Worm (Caenorhabditis elegans): ENCODE measurements around the gene srh-187.

Gene srh-187

DNA sequence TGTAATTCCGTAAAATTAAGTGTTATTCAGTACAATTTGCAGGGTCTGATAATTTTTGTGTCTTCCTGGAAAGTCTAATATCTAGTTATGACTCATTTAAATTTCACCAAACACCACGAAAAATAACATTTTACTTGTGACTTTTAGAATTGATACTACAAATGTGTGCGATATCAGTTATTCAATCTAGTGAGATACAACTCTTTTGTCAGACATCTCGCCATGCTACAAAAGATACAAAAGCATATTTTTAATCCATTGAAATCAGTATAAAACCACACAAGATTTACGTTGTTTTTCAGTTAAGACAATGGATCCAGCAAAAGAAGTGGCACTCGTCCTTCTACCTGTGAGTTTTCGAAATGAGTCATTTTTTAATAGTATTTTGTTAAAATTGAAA lies 34.4 kb upstream of the srh-187 start, which contains the start of gene srx-56:
Gene srx-56, plus strand, starts transcription at position 301 of the 400 bp plus-strand sequence.
- TF ChIP-seq crh-2 (tag; optimal IDR thresholded peaks at IDR 0.05) = no peak
- TF ChIP-seq alr-1 (tag; optimal IDR thresholded peaks at IDR 0.05) = no peak
- no peak for TF ChIP-seq aly-2 (tag; optimal IDR thresholded peaks at IDR 0.05)
- TF ChIP-seq gmeb-1 (tag; optimal IDR thresholded peaks at IDR 0.05) = no peak
- TF ChIP-seq nhr-21 (tag; optimal IDR thresholded peaks at IDR 0.05) = no peak

DNA sequence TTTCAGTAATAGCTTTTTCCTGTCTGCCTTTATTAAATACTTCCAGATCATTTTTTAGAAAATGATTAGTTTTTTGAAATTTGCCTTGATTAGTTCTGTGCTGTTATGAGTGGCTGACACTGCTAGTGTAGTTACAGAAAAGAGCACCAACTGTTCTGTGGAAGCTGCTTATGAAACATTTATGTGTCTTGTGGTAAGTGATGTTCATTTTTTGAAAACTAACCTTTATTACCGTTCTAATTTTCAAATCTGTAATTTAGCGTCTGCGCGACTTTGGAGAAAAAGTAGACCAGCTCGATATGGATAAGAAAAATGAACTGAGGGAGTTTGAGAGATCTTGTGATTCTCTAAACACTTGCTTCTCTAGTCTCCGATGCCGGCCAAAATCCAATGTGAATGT lies 29.8 kb upstream of the srh-187 start, which contains the start of gene srj-14:
Gene srj-14, plus strand, starts transcription at position 131 of the 400 bp plus-strand sequence.
- TF ChIP-seq ztf-1 (GFP tag; conservative IDR thresholded peaks at IDR 0.05) (no peak), lin-11 (tag; optimal IDR thresholded peaks at IDR 0.05) (no peak), dmd-4 (tag; optimal IDR thresholded peaks at IDR 0.05) (no peak), alr-1 (tag; optimal IDR thresholded peaks at IDR 0.05) (no peak), sma-9 (GFP tag; optimal IDR thresholded peaks at IDR 0.05) (no peak), sma-9 (tag; optimal IDR thresholded peaks at IDR 0.05) (no peak)

DNA sequence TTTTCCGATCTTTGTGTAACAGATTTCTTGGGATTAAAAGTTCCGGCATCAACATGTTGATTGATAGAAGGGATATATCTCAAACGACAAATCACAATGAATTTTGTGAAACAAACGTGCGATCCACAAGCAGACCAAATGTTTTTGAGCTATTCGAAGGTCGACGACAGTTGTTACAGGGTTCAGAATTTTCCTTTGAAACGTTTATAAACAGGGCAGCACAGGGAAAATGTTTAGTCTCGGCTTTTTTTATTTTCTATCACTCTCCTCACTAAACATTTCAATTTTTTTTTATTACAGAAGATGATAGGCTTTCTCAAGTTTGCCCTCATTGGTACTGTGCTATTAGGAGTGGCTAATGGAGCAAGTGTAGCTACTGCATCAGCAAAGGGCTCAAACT lies 25.2 kb upstream of the srh-187 start, which contains the start of gene exc-13:
Gene exc-13, plus strand, starts transcription at position 301 of the 400 bp plus-strand sequence.
- TF ChIP-seq lin-13 (GFP tag; optimal IDR thresholded peaks at IDR 0.05) = no peak
- TF ChIP-seq blmp-1 (tag; optimal IDR thresholded peaks at IDR 0.05; ENCODE audit: insufficient read depth) = no peak
- no peak for TF ChIP-seq egl-27 (tag; optimal IDR thresholded peaks at IDR 0.05)
- no peak for TF ChIP-seq Y55F3AM.14 (GFP tag; optimal IDR thresholded peaks at IDR 0.05)
- TF ChIP-seq ztf-11 (tag; optimal IDR thresholded peaks at IDR 0.05) = no peak
- no peak for TF ChIP-seq mbf-1 (tag; optimal IDR thresholded peaks at IDR 0.05)
- TF ChIP-seq ztf-4 (tag; optimal IDR thresholded peaks at IDR 0.05) = no peak
- no peak for TF ChIP-seq nhr-23 (tag; optimal IDR thresholded peaks at IDR 0.05)
- TF ChIP-seq snpc-4 (tag; optimal IDR thresholded peaks at IDR 0.05) = no peak
- TF ChIP-seq dmd-4 (tag; optimal IDR thresholded peaks at IDR 0.05) = no peak
- TF ChIP-seq elt-1 (tag; optimal IDR thresholded peaks at IDR 0.05) = no peak
- TF ChIP-seq unc-39 (tag; optimal IDR thresholded peaks at IDR 0.05) = no peak
- TF ChIP-seq ama-1 (optimal IDR thresholded peaks at IDR 0.05) = no peak
- TF ChIP-seq nhr-12 (tag; optimal IDR thresholded peaks at IDR 0.05) = no peak
- TF ChIP-seq sma-3 (GFP tag; optimal IDR thresholded peaks at IDR 0.05) = no peak
- TF ChIP-seq nhr-77 (tag; optimal IDR thresholded peaks at IDR 0.05) = no peak
- TF ChIP-seq F13H6.1 (tag; optimal IDR thresholded peaks at IDR 0.05) = no peak
- TF ChIP-seq gmeb-1 (tag; optimal IDR thresholded peaks at IDR 0.05) = no peak

- no peak for TF ChIP-seq ceh-16 (tag; optimal IDR thresholded peaks at IDR 0.05)
- peak; percentile 67 for TF ChIP-seq fos-1 (tag; optimal IDR thresholded peaks at IDR 0.05)
- peak; percentile 27 for TF ChIP-seq gmeb-1 (tag; optimal IDR thresholded peaks at IDR 0.05)
Observed at ce11 chrV:7364059-7364458, 24.3 kb upstream of the srh-187 start, which contains the start of gene cyp-35A2. Gene cyp-35A2, minus strand, starts transcription at chrV:7364182.

DNA sequence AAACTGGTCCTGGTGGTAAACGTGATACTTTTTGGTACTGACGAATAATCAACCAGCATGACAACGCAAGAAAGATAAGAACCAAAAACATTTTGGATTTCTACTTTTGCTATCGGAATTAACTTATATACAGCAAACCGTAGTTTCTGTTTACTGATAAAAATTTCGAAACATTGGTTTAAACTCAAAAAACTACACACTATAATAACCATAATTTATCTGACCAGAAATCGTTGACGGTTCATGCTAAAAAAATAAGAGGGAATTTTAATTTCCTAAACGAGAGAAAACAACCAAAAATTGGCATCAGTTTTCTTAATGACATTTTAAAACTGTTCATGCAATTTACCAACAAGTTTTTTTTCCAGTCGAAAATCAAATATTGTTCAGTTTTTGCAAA lies 21.9 kb upstream of the srh-187 start, which contains the start of gene cyp-35A1:
Gene cyp-35A1, minus strand, starts transcription at position 101 of the 400 bp plus-strand sequence.
- no peak for TF ChIP-seq ZK546.5 (tag; optimal IDR thresholded peaks at IDR 0.05)
- TF ChIP-seq mab-5 (tag; optimal IDR thresholded peaks at IDR 0.05) = no peak

DNA sequence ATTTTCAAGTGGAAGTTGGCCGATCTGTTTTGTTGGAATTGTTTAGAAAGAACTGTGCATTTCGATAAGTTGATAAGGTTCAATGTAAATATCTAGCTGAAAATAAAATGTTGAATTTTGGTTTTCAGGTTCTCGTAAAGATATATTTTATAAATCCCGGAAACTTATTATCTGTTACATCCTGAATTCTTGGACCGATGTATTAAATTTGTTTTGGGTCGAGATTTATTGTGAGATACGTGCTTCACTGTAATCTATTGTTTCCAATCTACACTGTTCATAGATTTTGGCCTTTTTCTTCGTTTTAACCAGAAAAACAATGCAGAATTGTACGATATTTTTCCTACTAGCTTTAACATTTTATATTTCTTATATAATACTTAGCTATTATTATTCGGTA lies 17.4 kb upstream of the srh-187 start, which contains the start of gene C03G6.6:
Gene C03G6.6, plus strand, starts transcription at position 301 of the 400 bp plus-strand sequence.
- no peak for TF ChIP-seq lin-13 (GFP tag; optimal IDR thresholded peaks at IDR 0.05)
- no peak for TF ChIP-seq unc-39 (tag; optimal IDR thresholded peaks at IDR 0.05)
- TF ChIP-seq egl-27 (tag; optimal IDR thresholded peaks at IDR 0.05) = no peak
- no peak for TF ChIP-seq R02D3.7 (tag; optimal IDR thresholded peaks at IDR 0.05)
- no peak for TF ChIP-seq dmd-4 (tag; optimal IDR thresholded peaks at IDR 0.05)
- TF ChIP-seq ceh-82 (tag; optimal IDR thresholded peaks at IDR 0.05) = no peak
- TF ChIP-seq ama-1 (optimal IDR thresholded peaks at IDR 0.05) = no peak
- TF ChIP-seq unc-62 (GFP tag; optimal IDR thresholded peaks at IDR 0.05) = no peak
- TF ChIP-seq nhr-237 (tag; optimal IDR thresholded peaks at IDR 0.05) = no peak
- no peak for TF ChIP-seq nhr-129 (tag; optimal IDR thresholded peaks at IDR 0.05)
- no peak for TF ChIP-seq nhr-12 (tag; optimal IDR thresholded peaks at IDR 0.05)
